Fruit fly (Drosophila melanogaster) whole organism, embryonic: ENCODE measurements around the gene CG6398.

Source experiments
- Antp ChIP-seq: fragments of 200-800 bp; sonication (Bioruptor generic); optimal IDR thresholded peaks from 3 replicates; lab custom pipeline; 2016; ENCODE audit warnings: missing biosample characterization, missing genetic modification characterization
- CG15696 ChIP-seq: fragments of 200-800 bp; sonication (Bioruptor generic); optimal IDR thresholded peaks from 2 replicates; lab custom pipeline; 2019; ENCODE audit warnings: missing biosample characterization, mild to moderate bottlenecking, missing genetic modification characterization, moderate library complexity
- CG4424 ChIP-seq: fragments of 200-800 bp; sonication (Bioruptor generic); optimal IDR thresholded peaks from 3 replicates; lab custom pipeline; 2016; ENCODE audit warnings: missing biosample characterization, missing genetic modification characterization
- CG9437 ChIP-seq: fragments of 200-800 bp; sonication (Bioruptor generic); optimal IDR thresholded peaks from 2 replicates; lab custom pipeline; 2018; ENCODE audit warnings: missing biosample characterization, mild to moderate bottlenecking, missing genetic modification characterization
- D ChIP-seq, 2 experiments: fragments of 200-800 bp in 1 of 2; fragments of >200 bp in 1 of 2; sonication (Bioruptor generic) in 1 of 2; optimal IDR thresholded peaks; 2 replicates in 1 of 2; 3 replicates in 1 of 2; lab custom pipeline; 2017; ENCODE audit warnings: mild to moderate bottlenecking in 1 of 2, missing biosample characterization in 1 of 2, missing genetic modification characterization in 1 of 2, missing genetic modification reagents in 1 of 2
- Dbx ChIP-seq: fragments of 200-800 bp; sonication (Bioruptor generic); IDR thresholded peaks from 3 replicates; pipeline ENCODE4 v1.3.6; 2022; ENCODE audit warnings: missing biosample characterization, missing genetic modification characterization
- Dek ChIP-seq: fragments of 200-800 bp; sonication (Bioruptor generic); optimal IDR thresholded peaks from 3 replicates; lab custom pipeline; 2019; ENCODE audit warnings: missing biosample characterization, mild to moderate bottlenecking, missing genetic modification characterization, moderate library complexity
- Ets97D ChIP-seq: fragments of 200-800 bp; sonication (Bioruptor generic); optimal IDR thresholded peaks from 3 replicates; lab custom pipeline; 2016; ENCODE audit warnings: missing biosample characterization, missing genetic modification characterization
- Fer2 ChIP-seq: fragments of 200-800 bp; sonication (Bioruptor generic); optimal IDR thresholded peaks from 2 replicates; lab custom pipeline; 2018; ENCODE audit warnings: missing biosample characterization, mild to moderate bottlenecking, missing genetic modification characterization, moderate library complexity
- Hmr ChIP-seq: fragments of 200-800 bp; sonication (Bioruptor generic); optimal IDR thresholded peaks from 3 replicates; lab custom pipeline; 2017; ENCODE audit warnings: mild to moderate bottlenecking, missing biosample characterization, missing genetic modification reagents, missing genetic modification characterization
- NFAT ChIP-seq: fragments of 200-800 bp; sonication (Bioruptor generic); IDR thresholded peaks from 2 replicates; pipeline ENCODE4 v1.3.6; 2022; ENCODE audit warnings: missing biosample characterization, missing genetic modification characterization
- pan ChIP-seq, 4 experiments: fragments of >200 bp in 3 of 4; fragments of 200-800 bp in 1 of 4; sonication (Bioruptor generic) in 1 of 4; optimal IDR thresholded peaks in 3 of 4; IDR thresholded peaks in 1 of 4; 2 replicates each; pipeline versions ENCODE4 v1.3.6 to Lab custom; 2017 to 2022; ENCODE audit warnings: missing biosample characterization in 2 of 4, missing genetic modification characterization in 2 of 4, mixed read lengths in 1 of 4
- pita ChIP-seq: fragments of 200-800 bp; sonication (Bioruptor generic); optimal IDR thresholded peaks from 2 replicates; lab custom pipeline; 2017; ENCODE audit warnings: missing biosample characterization, mild to moderate bottlenecking, missing genetic modification characterization
- ro ChIP-seq: fragments of 200-800 bp; sonication (Bioruptor generic); IDR thresholded peaks from 2 replicates; pipeline ENCODE4 v1.3.6; 2022; ENCODE audit warnings: missing biosample characterization, missing genetic modification characterization

DNA sequence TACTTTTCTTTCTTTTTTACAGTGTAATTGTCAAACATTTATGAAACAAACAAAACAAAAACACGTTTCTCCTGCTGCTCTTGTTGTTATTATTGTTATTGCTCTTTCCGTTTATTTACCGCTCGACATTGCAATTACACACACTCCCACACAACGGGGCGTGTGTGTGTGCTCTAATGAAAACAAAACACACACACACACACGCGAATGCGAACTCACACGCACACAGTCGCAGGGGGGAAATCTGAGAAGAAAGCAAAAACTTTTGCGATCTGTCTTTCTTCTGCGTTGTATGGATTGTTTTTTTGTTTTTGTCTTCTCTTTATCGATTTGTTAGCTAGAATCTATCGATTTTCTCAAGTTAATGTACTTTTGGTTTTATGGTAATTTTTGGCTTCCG, 47.3 kb downstream of the CG6398 start:
- TF ChIP-seq D (optimal IDR thresholded peaks at IDR 0.05; lab: Kevin White, UChicago) (no peak), D (GFP tag; optimal IDR thresholded peaks at IDR 0.05; lab: Kevin White, UChicago) (no peak), pita (GFP tag; lab: Kevin White, UChicago) (no peak), Dbx (GFP tag; lab: Robert Waterston, UW) (no peak), NFAT (GFP tag; lab: Robert Waterston, UW) (no peak), CG4424 (GFP tag; lab: Kevin White, UChicago) (no peak), Fer2 (no peak), ro (GFP tag; lab: Robert Waterston, UW) (no peak), Antp (no peak), CG15696 (no peak), pan (optimal IDR thresholded peaks at IDR 0.05; lab: Kevin White, UChicago) (no peak), pan (GFP tag; optimal IDR thresholded peaks at IDR 0.05 in 1 of 2, IDR thresholded peaks at IDR 0.05 in 1 of 2) (no peak), Hmr (GFP tag; lab: Kevin White, UChicago) (no peak), Ets97D (GFP tag; lab: Kevin White, UChicago) (no peak), Dek (tag; lab: Kevin White, UChicago) (no peak), CG9437 (no peak)
